Worm (Caenorhabditis elegans): ENCODE measurements around the gene Y37E11B.10.

Gene Y37E11B.10

ce11 chrIV:3636528-3637129 is 30.4 kb upstream of the Y37E11B.10 start, which contains the start of gene madf-9 (continued):
- TF ChIP-seq nhr-11 (tag; optimal IDR thresholded peaks at IDR 0.05) (no peak), F10B5.3 (tag; optimal IDR thresholded peaks at IDR 0.05) (peak; percentile 13), nhr-76 (tag; optimal IDR thresholded peaks at IDR 0.05) (no peak), nhr-25 (tag; optimal IDR thresholded peaks at IDR 0.05; ENCODE audit: borderline replicate concordance, insufficient read depth) (no peak), Y75B8A.6 (GFP tag; IDR thresholded peaks at IDR 0.05) (no peak), lin-38 (GFP tag; IDR thresholded peaks at IDR 0.05) (peak; percentile 69), egl-27 (tag; optimal IDR thresholded peaks at IDR 0.05) (no peak), arid-1 (GFP tag; conservative IDR thresholded peaks at IDR 0.05) (0 out of 2 replicates have a peak, but pooled peaks have one; percentile 37), fkh-10 (GFP tag; optimal IDR thresholded peaks at IDR 0.05) (no peak), aha-1 (tag) (peak; percentile 99), mxl-3 (GFP tag; optimal IDR thresholded peaks at IDR 0.05) (peak; percentile 92), aly-2 (tag; optimal IDR thresholded peaks at IDR 0.05) (no peak), mdl-1 (tag; optimal IDR thresholded peaks at IDR 0.05) (peak; percentile 78 to 88), lim-7 (GFP tag; IDR thresholded peaks at IDR 0.05) (no peak), daf-19 (GFP tag; conservative IDR thresholded peaks at IDR 0.05) (no peak), dve-1 (tag; optimal IDR thresholded peaks at IDR 0.05; ENCODE audit: insufficient read depth) (peak; percentile 45), sdz-12 (GFP tag; optimal IDR thresholded peaks at IDR 0.05) (no peak), vab-7 (GFP tag; IDR thresholded peaks at IDR 0.05) (peak; percentile 11; the same call in 1 of the 2 replicates), F37D6.2 (tag; optimal IDR thresholded peaks at IDR 0.05) (peak; percentile 62), php-3 (GFP tag; IDR thresholded peaks at IDR 0.05) (peak; percentile 75), ztf-11 (tag; optimal IDR thresholded peaks at IDR 0.05) (no peak), hif-1 (tag; optimal IDR thresholded peaks at IDR 0.05) (peak in 1 of 2 experiments; percentile 77), tag-97 (GFP tag; IDR thresholded peaks at IDR 0.05) (no peak), Y5F2A.4 (GFP tag; optimal IDR thresholded peaks at IDR 0.05) (no peak), mes-2 (tag; optimal IDR thresholded peaks at IDR 0.05; ENCODE audit: poor library complexity, severe bottlenecking) (no peak), ctbp-1 (GFP tag; IDR thresholded peaks at IDR 0.05) (peak; percentile 61), madf-5 (GFP tag; IDR thresholded peaks at IDR 0.05) (0 out of 4 replicates have a peak, but pooled peaks of 1 of the 2 experiments have one; percentile 28), mep-1 (tag; optimal IDR thresholded peaks at IDR 0.05) (peak; percentile 68), ces-1 (GFP tag; optimal IDR thresholded peaks at IDR 0.05) (no peak), nhr-77 (tag; optimal IDR thresholded peaks at IDR 0.05) (no peak), daf-12 (tag; optimal IDR thresholded peaks at IDR 0.05) (no peak), nhr-111 (GFP tag; optimal IDR thresholded peaks at IDR 0.05) (no peak), jun-1 (tag; optimal IDR thresholded peaks at IDR 0.05) (no peak), daf-8 (GFP tag; IDR thresholded peaks at IDR 0.05) (no peak), zip-11 (GFP tag; IDR thresholded peaks at IDR 0.05) (no peak), fos-1 (tag; optimal IDR thresholded peaks at IDR 0.05) (no peak), ceh-28 (tag; optimal IDR thresholded peaks at IDR 0.05) (no peak), nhr-42 (GFP tag; IDR thresholded peaks at IDR 0.05) (peak; percentile 76; the same call in 1 of the 2 replicates)

ce11 chrIV:3633254-3633653 is 27.0 kb upstream of the Y37E11B.10 start, which contains the start of gene ZC416.2:
Gene ZC416.2, plus strand, starts transcription at chrIV:3633619.
- TF ChIP-seq nhr-102 (tag; optimal IDR thresholded peaks at IDR 0.05), result no peak
- peak in 1 of 2 experiments; percentile 3 for TF ChIP-seq lsy-2 (tag; optimal IDR thresholded peaks at IDR 0.05)
- no peak for TF ChIP-seq dmd-8 (GFP tag; IDR thresholded peaks at IDR 0.05)
- TF ChIP-seq fkh-10 (GFP tag; optimal IDR thresholded peaks at IDR 0.05), result no peak
- no peak for TF ChIP-seq ces-1 (GFP tag; optimal IDR thresholded peaks at IDR 0.05)
- TF ChIP-seq lin-13 (GFP tag; optimal IDR thresholded peaks at IDR 0.05), result no peak
- no peak for TF ChIP-seq saeg-2 (GFP tag; IDR thresholded peaks at IDR 0.05)
- TF ChIP-seq nhr-28 (tag; optimal IDR thresholded peaks at IDR 0.05), result peak; percentile 3
- TF ChIP-seq zag-1 (tag; optimal IDR thresholded peaks at IDR 0.05), result no peak
- no peak for TF ChIP-seq cey-2 (tag; optimal IDR thresholded peaks at IDR 0.05; ENCODE audit: borderline replicate concordance, insufficient read depth)
- no peak for TF ChIP-seq zfp-3 (GFP tag; conservative IDR thresholded peaks at IDR 0.05)

All from whole organism, L4 larva.